Fruit fly (Drosophila melanogaster): ENCODE measurements around the gene CG8958.

DNA sequence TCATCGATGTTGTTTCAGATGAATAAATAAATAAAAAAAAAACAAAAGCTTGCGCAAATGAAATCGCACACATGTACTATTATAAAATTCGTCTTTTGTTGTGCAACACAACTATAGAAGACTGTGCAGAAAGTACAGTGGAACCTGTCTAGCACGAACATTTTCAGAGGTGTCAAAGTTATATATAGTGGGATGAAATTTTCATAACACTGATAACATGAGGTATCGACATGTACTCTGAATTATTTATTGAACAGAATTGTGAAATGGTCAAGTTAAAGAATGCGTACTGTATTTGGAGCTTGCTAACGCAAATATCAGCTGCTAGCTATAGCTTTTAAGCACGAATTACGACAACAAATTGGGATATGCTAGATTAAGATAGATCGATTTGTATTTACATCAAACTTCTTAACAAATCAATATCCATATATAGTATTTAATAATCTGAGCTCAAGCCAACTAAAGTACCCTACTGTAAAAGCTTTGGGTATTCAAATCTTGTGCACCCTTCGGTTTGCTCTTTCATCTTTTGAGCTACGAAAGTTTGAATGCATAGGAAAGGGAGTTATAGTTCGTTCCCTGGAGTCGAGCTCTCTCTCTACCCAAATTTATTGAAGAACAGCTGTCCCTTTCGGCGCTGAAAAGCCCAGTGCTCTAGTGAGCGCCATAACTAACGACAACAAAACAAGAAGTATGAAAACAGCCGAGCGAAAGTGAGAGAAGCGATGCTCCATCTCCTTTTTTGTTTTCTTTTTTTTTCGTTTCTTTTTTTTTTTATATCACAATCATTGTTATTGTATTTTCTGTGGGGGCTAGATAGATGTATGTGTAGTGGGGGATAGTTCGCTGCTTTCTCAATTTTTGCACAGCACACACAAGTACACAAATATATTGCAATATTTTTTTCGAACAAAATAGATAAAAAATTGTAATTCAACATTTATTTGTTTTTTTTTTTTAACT, 7.4 kb downstream of the CG8958 start:
- TF ChIP-seq CG8478 (optimal IDR thresholded peaks at IDR 0.05) (no peak), psq (optimal IDR thresholded peaks at IDR 0.05) (no peak), pan (optimal IDR thresholded peaks at IDR 0.05) (no peak), Dll (optimal IDR thresholded peaks at IDR 0.05) (no peak), usp (GFP tag; optimal IDR thresholded peaks at IDR 0.05) (no peak), EcR (GFP tag; optimal IDR thresholded peaks at IDR 0.05) (no peak)
